Fruit fly (Drosophila melanogaster): ENCODE measurements around the gene fz2.

The fz2 gene

dm6 chr3L:19167668-19168354 is 67.4 kb downstream of the fz2 start:
- TF ChIP-seq usp (GFP tag; optimal IDR thresholded peaks at IDR 0.05) = no peak
- no peak for TF ChIP-seq tai (GFP tag; optimal IDR thresholded peaks at IDR 0.05)
- no peak for TF ChIP-seq Dfd (GFP tag; optimal IDR thresholded peaks at IDR 0.05)
- peak; percentile 13 for TF ChIP-seq br (GFP tag; optimal IDR thresholded peaks at IDR 0.05)
- TF ChIP-seq N (GFP tag; optimal IDR thresholded peaks at IDR 0.05) = no peak
- TF ChIP-seq psq (GFP tag; optimal IDR thresholded peaks at IDR 0.05) = peak; percentile 84
- TF ChIP-seq Hnf4 (GFP tag; optimal IDR thresholded peaks at IDR 0.05) = no peak
- no peak for TF ChIP-seq Dif (GFP tag; optimal IDR thresholded peaks at IDR 0.05; ENCODE audit: partially characterized antibody)
- peak; percentile 20 for TF ChIP-seq ey (GFP tag; optimal IDR thresholded peaks at IDR 0.05)
- TF ChIP-seq lola (GFP tag; optimal IDR thresholded peaks at IDR 0.05) = no peak
- TF ChIP-seq Myc (optimal IDR thresholded peaks at IDR 0.05) = no peak
- TF ChIP-seq Abd-B (GFP tag; optimal IDR thresholded peaks at IDR 0.05) = no peak
- peak; percentile 70 for TF ChIP-seq brk (GFP tag; optimal IDR thresholded peaks at IDR 0.05)
- TF ChIP-seq CG32264 (GFP tag; optimal IDR thresholded peaks at IDR 0.05) = no peak
- TF ChIP-seq Jra (GFP tag; optimal IDR thresholded peaks at IDR 0.05) = no peak
- no peak for TF ChIP-seq dl (GFP tag; optimal IDR thresholded peaks at IDR 0.05; ENCODE audit: insufficient read depth in 1 of 2, partially characterized antibody in 2 of 2)
- TF ChIP-seq HLH106 (tag; optimal IDR thresholded peaks at IDR 0.05) = peak; percentile 77
- TF ChIP-seq dmrt93B (GFP tag; optimal IDR thresholded peaks at IDR 0.05) = peak; percentile 72
- no peak for TF ChIP-seq dsf (GFP tag; optimal IDR thresholded peaks at IDR 0.05; ENCODE audit: borderline replicate concordance)
- TF ChIP-seq Rel (GFP tag; optimal IDR thresholded peaks at IDR 0.05) = no peak
- TF ChIP-seq Rel (tag; optimal IDR thresholded peaks at IDR 0.05) = no peak
- peak; percentile 80 for TF ChIP-seq Sp1 (GFP tag; optimal IDR thresholded peaks at IDR 0.05)
- peak; percentile 66 for TF ChIP-seq OdsH (GFP tag; optimal IDR thresholded peaks at IDR 0.05)
- TF ChIP-seq Hr78 (GFP tag; optimal IDR thresholded peaks at IDR 0.05) = no peak
- no peak for TF ChIP-seq pan (optimal IDR thresholded peaks at IDR 0.05)
- TF ChIP-seq woc (GFP tag; optimal IDR thresholded peaks at IDR 0.05) = peak; percentile 34
- TF ChIP-seq jim (GFP tag; optimal IDR thresholded peaks at IDR 0.05) = no peak
- peak; percentile 62 for TF ChIP-seq h (GFP tag; optimal IDR thresholded peaks at IDR 0.05)
- TF ChIP-seq rgr (GFP tag; optimal IDR thresholded peaks at IDR 0.05) = peak; percentile 63
- TF ChIP-seq Mio (GFP tag; optimal IDR thresholded peaks at IDR 0.05) = no peak
- no peak for TF ChIP-seq GATAd (GFP tag; optimal IDR thresholded peaks at IDR 0.05)
- TF ChIP-seq fru (GFP tag; optimal IDR thresholded peaks at IDR 0.05) = peak; percentile 71
- peak in 1 of 2 experiments; percentile 82 for TF ChIP-seq foxo (GFP tag; optimal IDR thresholded peaks at IDR 0.05)
- TF ChIP-seq Hr83 (GFP tag; optimal IDR thresholded peaks at IDR 0.05; ENCODE audit: poor library complexity, severe bottlenecking) = no peak
- no peak for TF ChIP-seq sv (GFP tag; optimal IDR thresholded peaks at IDR 0.05)
- no peak for TF ChIP-seq sage (GFP tag; optimal IDR thresholded peaks at IDR 0.05)
- TF ChIP-seq Vsx2 (GFP tag; optimal IDR thresholded peaks at IDR 0.05; ENCODE audit: partially characterized antibody) = peak; percentile 26
- TF ChIP-seq CrebA (GFP tag; optimal IDR thresholded peaks at IDR 0.05; ENCODE audit: borderline replicate concordance) = no peak
- TF ChIP-seq CG9705 (GFP tag; optimal IDR thresholded peaks at IDR 0.05) = no peak

- peak; percentile 17 for TF ChIP-seq CG32264 (GFP tag; optimal IDR thresholded peaks at IDR 0.05)
- TF ChIP-seq Hr83 (GFP tag; optimal IDR thresholded peaks at IDR 0.05; ENCODE audit: poor library complexity, severe bottlenecking) = no peak
- no peak for TF ChIP-seq usp (GFP tag; optimal IDR thresholded peaks at IDR 0.05)
- TF ChIP-seq HLH106 (tag; optimal IDR thresholded peaks at IDR 0.05) = peak; percentile 78
- TF ChIP-seq tai (GFP tag; optimal IDR thresholded peaks at IDR 0.05) = peak; percentile 73
- peak; percentile 43 for TF ChIP-seq CrebA (GFP tag; optimal IDR thresholded peaks at IDR 0.05; ENCODE audit: borderline replicate concordance)
- TF ChIP-seq h (GFP tag; optimal IDR thresholded peaks at IDR 0.05) = peak; percentile 88
- no peak for TF ChIP-seq Mio (GFP tag; optimal IDR thresholded peaks at IDR 0.05)
- TF ChIP-seq Myc (optimal IDR thresholded peaks at IDR 0.05) = no peak
- no peak for TF ChIP-seq pan (optimal IDR thresholded peaks at IDR 0.05)
- TF ChIP-seq Hr78 (GFP tag; optimal IDR thresholded peaks at IDR 0.05) = no peak
- peak; percentile 78 for TF ChIP-seq ey (GFP tag; optimal IDR thresholded peaks at IDR 0.05)
- TF ChIP-seq dl (GFP tag; optimal IDR thresholded peaks at IDR 0.05; ENCODE audit: insufficient read depth in 1 of 2, partially characterized antibody in 2 of 2) = no peak
- peak in 1 of 2 experiments; percentile 85 for TF ChIP-seq foxo (GFP tag; optimal IDR thresholded peaks at IDR 0.05)
- no peak for TF ChIP-seq lola (GFP tag; optimal IDR thresholded peaks at IDR 0.05)
- no peak for TF ChIP-seq N (GFP tag; optimal IDR thresholded peaks at IDR 0.05)
- no peak for TF ChIP-seq GATAd (GFP tag; optimal IDR thresholded peaks at IDR 0.05)
- TF ChIP-seq dmrt93B (GFP tag; optimal IDR thresholded peaks at IDR 0.05) = peak; percentile 58
- peak; percentile 76 for TF ChIP-seq Rel (GFP tag; optimal IDR thresholded peaks at IDR 0.05)
- TF ChIP-seq Rel (tag; optimal IDR thresholded peaks at IDR 0.05) = peak; percentile 29
- peak; percentile 83 for TF ChIP-seq OdsH (GFP tag; optimal IDR thresholded peaks at IDR 0.05)
- peak; percentile 40 for TF ChIP-seq Jra (GFP tag; optimal IDR thresholded peaks at IDR 0.05)
- TF ChIP-seq Abd-B (GFP tag; optimal IDR thresholded peaks at IDR 0.05) = no peak
- no peak for TF ChIP-seq jim (GFP tag; optimal IDR thresholded peaks at IDR 0.05)
- peak; percentile 58 for TF ChIP-seq brk (GFP tag; optimal IDR thresholded peaks at IDR 0.05)
- no peak for TF ChIP-seq Dif (GFP tag; optimal IDR thresholded peaks at IDR 0.05; ENCODE audit: partially characterized antibody)
- no peak for TF ChIP-seq sv (GFP tag; optimal IDR thresholded peaks at IDR 0.05)
- TF ChIP-seq Hnf4 (GFP tag; optimal IDR thresholded peaks at IDR 0.05) = peak; percentile 70
- peak; percentile 7 for TF ChIP-seq dsf (GFP tag; optimal IDR thresholded peaks at IDR 0.05; ENCODE audit: borderline replicate concordance)
- TF ChIP-seq CG9705 (GFP tag; optimal IDR thresholded peaks at IDR 0.05) = peak; percentile 48
- TF ChIP-seq sage (GFP tag; optimal IDR thresholded peaks at IDR 0.05) = peak; percentile 66
- peak; percentile 84 for TF ChIP-seq fru (GFP tag; optimal IDR thresholded peaks at IDR 0.05)
- TF ChIP-seq Vsx2 (GFP tag; optimal IDR thresholded peaks at IDR 0.05; ENCODE audit: partially characterized antibody) = no peak
- peak; percentile 76 for TF ChIP-seq woc (GFP tag; optimal IDR thresholded peaks at IDR 0.05)
- peak; percentile 82 for TF ChIP-seq br (GFP tag; optimal IDR thresholded peaks at IDR 0.05)
- TF ChIP-seq Dfd (GFP tag; optimal IDR thresholded peaks at IDR 0.05) = no peak
- peak; percentile 78 for TF ChIP-seq psq (GFP tag; optimal IDR thresholded peaks at IDR 0.05)
- peak; percentile 79 for TF ChIP-seq Sp1 (GFP tag; optimal IDR thresholded peaks at IDR 0.05)
- TF ChIP-seq rgr (GFP tag; optimal IDR thresholded peaks at IDR 0.05) = peak; percentile 85
Observed at dm6 chr3L:19166298-19166937, 68.8 kb downstream of the fz2 start.
